Worm (Caenorhabditis elegans) whole organism, L1 larva: Measurements from ENCODE around the gene col-160.

ENCODE experiments used
- C04F5.9 ChIP-seq: sonication (generic microtip); optimal IDR thresholded peaks from 2 replicates; lab custom pipeline; 2016; ENCODE audit warnings: missing genetic modification characterization, missing compliant biosample characterization
- F16B12.6 ChIP-seq: fragments of 150-350 bp; optimal IDR thresholded peaks from 2 replicates; lab custom pipeline; 2014; ENCODE audit warnings: missing biosample characterization, missing genetic modification characterization
- ama-1 ChIP-seq: fragments of 150-350 bp; optimal IDR thresholded peaks from 2 replicates; lab custom pipeline; 2014
- blmp-1 ChIP-seq: fragments of 150-350 bp; optimal IDR thresholded peaks from 2 replicates; lab custom pipeline; 2014; ENCODE audit warnings: missing biosample characterization, missing genetic modification characterization
- ceh-63 ChIP-seq: fragments of 200-800 bp; sonication (Bioruptor generic); optimal IDR thresholded peaks from 2 replicates; lab custom pipeline; 2018; ENCODE audit warnings: mild to moderate bottlenecking, missing genetic modification characterization, missing compliant biosample characterization
- dsc-1 ChIP-seq: sonication (generic microtip); optimal IDR thresholded peaks from 2 replicates; lab custom pipeline; 2016; ENCODE audit warnings: mild to moderate bottlenecking, missing genetic modification characterization, missing compliant biosample characterization
- efl-1 ChIP-seq, 4 experiments: fragments of 150-350 bp; optimal IDR thresholded peaks in 3 of 4; peaks in 1 of 4; 1 replicate in 1 of 4; 2 replicates in 3 of 4; lab custom pipeline; 2014; ENCODE audit warnings: missing biosample characterization in 2 of 4, missing genetic modification characterization in 2 of 4, missing genetic modification reagents in 2 of 4
- elt-2 ChIP-seq: sonication (generic microtip); optimal IDR thresholded peaks from 2 replicates; lab custom pipeline; 2016; ENCODE audit warnings: missing genetic modification characterization, mild to moderate bottlenecking, inconsistent platforms, missing compliant biosample characterization, missing genetic modification reagents
- elt-3 ChIP-seq, 6 experiments: fragments of 150-350 bp in 1 of 6; sonication (generic microtip); optimal IDR thresholded peaks; 2 replicates each; lab custom pipeline; 2017 to 2018; ENCODE audit warnings: missing biosample characterization in 6 of 6, missing genetic modification characterization in 6 of 6, inconsistent platforms in 1 of 6
- ets-5 ChIP-seq: fragments of 200-800 bp; sonication (Bioruptor generic); IDR thresholded peaks from 2 replicates; pipeline ENCODE4 v1.3.6; 2022; ENCODE audit warnings: missing genetic modification characterization, missing compliant biosample characterization
- fkh-10 ChIP-seq: sonication (generic microtip); optimal IDR thresholded peaks from 2 replicates; lab custom pipeline; 2017; ENCODE audit warnings: missing biosample characterization, missing genetic modification reagents, missing genetic modification characterization
- fkh-4 ChIP-seq: sonication (generic microtip); optimal IDR thresholded peaks from 2 replicates; lab custom pipeline; 2016; ENCODE audit warnings: missing compliant biosample characterization, missing genetic modification characterization, borderline replicate concordance
- fos-1 ChIP-seq: fragments of 150-350 bp; optimal IDR thresholded peaks from 2 replicates; lab custom pipeline; 2014; ENCODE audit warnings: missing biosample characterization, missing genetic modification characterization
- grh-1 ChIP-seq: fragments of 200-800 bp; sonication (Bioruptor generic); IDR thresholded peaks from 2 replicates; pipeline ENCODE4 v1.3.6; 2022; ENCODE audit warnings: missing genetic modification reagents, missing genetic modification characterization, missing compliant biosample characterization
- hpl-2 ChIP-seq: fragments of 150-350 bp; optimal IDR thresholded peaks from 2 replicates; lab custom pipeline; 2014; ENCODE audit warnings: missing biosample characterization, missing genetic modification reagents, missing genetic modification characterization
- isw-1 ChIP-seq: fragments of 200-800 bp; sonication (Bioruptor generic); IDR thresholded peaks from 2 replicates; pipeline ENCODE4 v1.3.6; 2022; ENCODE audit warnings: missing genetic modification characterization, missing compliant biosample characterization
- lin-14 ChIP-seq: fragments of 200-800 bp; sonication (Bioruptor generic); optimal IDR thresholded peaks from 2 replicates; lab custom pipeline; 2018; ENCODE audit warnings: mild to moderate bottlenecking, missing genetic modification characterization, moderate library complexity, missing compliant biosample characterization
- lir-3 ChIP-seq: sonication (generic microtip); optimal IDR thresholded peaks from 2 replicates; lab custom pipeline; 2016; ENCODE audit warnings: mild to moderate bottlenecking, missing genetic modification characterization, moderate library complexity, missing compliant biosample characterization; ENCODE audit not compliant: poor library complexity
- nhr-12 ChIP-seq: sonication (generic microtip); optimal IDR thresholded peaks from 2 replicates; lab custom pipeline; 2017; ENCODE audit warnings: missing biosample characterization, missing genetic modification characterization
- nhr-19 ChIP-seq: fragments of 200-800 bp; sonication (Bioruptor generic); conservative IDR thresholded peaks from 2 replicates; pipeline ENCODE4 v1.3.6; 2022; ENCODE audit warnings: missing genetic modification characterization, missing compliant biosample characterization
- nhr-20 ChIP-seq: sonication (generic microtip); optimal IDR thresholded peaks from 2 replicates; lab custom pipeline; 2016; ENCODE audit warnings: mild to moderate bottlenecking, missing genetic modification characterization, missing compliant biosample characterization
- nhr-237 ChIP-seq: fragments of 150-350 bp; optimal IDR thresholded peaks from 2 replicates; lab custom pipeline; 2014; ENCODE audit warnings: missing biosample characterization, missing genetic modification characterization
- nhr-71 ChIP-seq: sonication (generic microtip); optimal IDR thresholded peaks from 2 replicates; lab custom pipeline; 2016; ENCODE audit warnings: mild to moderate bottlenecking, missing genetic modification characterization, moderate library complexity, missing compliant biosample characterization
- nhr-76 ChIP-seq: sonication (generic microtip); optimal IDR thresholded peaks from 2 replicates; lab custom pipeline; 2017; ENCODE audit warnings: missing biosample characterization, missing genetic modification characterization
- nhr-84 ChIP-seq: sonication (generic microtip); optimal IDR thresholded peaks from 2 replicates; lab custom pipeline; 2017; ENCODE audit warnings: missing biosample characterization, missing genetic modification characterization
- nhr-85 ChIP-seq: sonication (generic microtip); peaks from one replicate; lab custom pipeline; 2016; ENCODE audit warnings: missing genetic modification characterization, inconsistent platforms, missing compliant biosample characterization
- nhr-90 ChIP-seq: sonication (generic microtip); optimal IDR thresholded peaks from 2 replicates; lab custom pipeline; 2016; ENCODE audit warnings: mild to moderate bottlenecking, missing genetic modification characterization, missing compliant biosample characterization; ENCODE audit not compliant: poor library complexity
- skn-1 ChIP-seq: fragments of 150-350 bp; optimal IDR thresholded peaks from 2 replicates; lab custom pipeline; 2014; ENCODE audit warnings: missing biosample characterization, missing genetic modification characterization
- snpc-4 ChIP-seq: fragments of 150-350 bp; optimal IDR thresholded peaks from 2 replicates; lab custom pipeline; 2014; ENCODE audit warnings: missing biosample characterization, missing genetic modification characterization
- snu-23 ChIP-seq: sonication (generic microtip); optimal IDR thresholded peaks from 2 replicates; lab custom pipeline; 2016; ENCODE audit warnings: missing genetic modification characterization, missing compliant biosample characterization
- sptf-1 ChIP-seq: fragments of 150-350 bp; optimal IDR thresholded peaks from 2 replicates; lab custom pipeline; 2014; ENCODE audit warnings: missing biosample characterization, missing genetic modification characterization
- tbx-2 ChIP-seq: sonication (generic microtip); optimal IDR thresholded peaks from 2 replicates; lab custom pipeline; 2016; ENCODE audit warnings: missing genetic modification characterization, missing compliant biosample characterization
- tlp-1 ChIP-seq: fragments of 150-350 bp; optimal IDR thresholded peaks from 2 replicates; lab custom pipeline; 2014; ENCODE audit warnings: missing biosample characterization, missing genetic modification characterization
- unc-130 ChIP-seq: fragments of 150-350 bp; optimal IDR thresholded peaks from 2 replicates; lab custom pipeline; 2017; ENCODE audit warnings: missing biosample characterization, missing genetic modification characterization, inconsistent platforms
- unc-62 ChIP-seq: fragments of 150-350 bp; optimal IDR thresholded peaks from 2 replicates; lab custom pipeline; 2014; ENCODE audit warnings: missing biosample characterization, missing genetic modification reagents, missing genetic modification characterization
- unc-86 ChIP-seq: sonication (generic microtip); optimal IDR thresholded peaks from 2 replicates; lab custom pipeline; 2016; ENCODE audit warnings: missing genetic modification characterization, missing compliant biosample characterization
- xbp-1 ChIP-seq: sonication (generic microtip); optimal IDR thresholded peaks from 2 replicates; lab custom pipeline; 2016; ENCODE audit warnings: missing genetic modification characterization, missing compliant biosample characterization
- ztf-11 ChIP-seq, 2 experiments: sonication (generic microtip); optimal IDR thresholded peaks; 2 replicates each; lab custom pipeline; 2016 to 2017; ENCODE audit warnings: missing genetic modification characterization in 2 of 2, missing biosample characterization in 1 of 2, missing compliant biosample characterization in 1 of 2

col-160 gene

ce11 chrV:13162885-13163284 is 39.1 kb downstream of the col-160 start:
- peak in 1 of 2 experiments; percentile 2 for TF ChIP-seq efl-1 (optimal IDR thresholded peaks at IDR 0.05; lab: Kevin White, UChicago)
- TF ChIP-seq efl-1 (GFP tag; optimal IDR thresholded peaks at IDR 0.05 in 1 of 2; lab: Kevin White, UChicago), result no peak
- peak; percentile 43 for TF ChIP-seq nhr-90
- no peak for TF ChIP-seq ets-5 (GFP tag; lab: Robert Waterston, UW)
- no peak for TF ChIP-seq xbp-1
- peak; percentile 73 for TF ChIP-seq nhr-85 (tag; lab: Kevin White, UChicago)
- TF ChIP-seq unc-62 (GFP tag; lab: Kevin White, UChicago), result no peak
- TF ChIP-seq nhr-19 (GFP tag; lab: Robert Waterston, UW), result peak; percentile 26
- TF ChIP-seq lir-3 (tag; lab: Kevin White, UChicago), result no peak
- peak; percentile 96 for TF ChIP-seq snpc-4 (tag; lab: Kevin White, UChicago)
- TF ChIP-seq nhr-237, result no peak
- TF ChIP-seq elt-2 (tag; lab: Kevin White, UChicago), result peak; percentile 14
- TF ChIP-seq snu-23 (GFP tag; lab: Kevin White, UChicago), result peak; percentile 25
- no peak for TF ChIP-seq unc-86 (tag; lab: Kevin White, UChicago)
- TF ChIP-seq nhr-84, result no peak
- no peak for TF ChIP-seq nhr-12 (tag; lab: Kevin White, UChicago)

- no peak for TF ChIP-seq sptf-1 (tag; lab: Kevin White, UChicago)
- TF ChIP-seq skn-1 (tag; lab: Kevin White, UChicago), result no peak
- no peak for TF ChIP-seq F16B12.6 (tag; lab: Kevin White, UChicago)
- TF ChIP-seq lin-14 (GFP tag; lab: Kevin White, UChicago), result peak; percentile 38
- TF ChIP-seq dsc-1 (tag; lab: Kevin White, UChicago), result peak; percentile 89
- peak; percentile 56 for TF ChIP-seq fkh-4 (tag; lab: Kevin White, UChicago)
- TF ChIP-seq nhr-71 (tag; lab: Kevin White, UChicago), result no peak
- no peak for TF ChIP-seq C04F5.9 (tag; lab: Kevin White, UChicago)
- no peak for TF ChIP-seq isw-1
- TF ChIP-seq elt-3 (tag; optimal IDR thresholded peaks at IDR 0.05; lab: Kevin White, UChicago), result no peak
Measured at ce11 chrV:13161052-13161451, 40.9 kb downstream of the col-160 start.

ce11 chrV:13157073-13157472 is 44.9 kb downstream of the col-160 start:
- TF ChIP-seq hpl-2 (GFP tag; lab: Kevin White, UChicago), result no peak
- no peak for TF ChIP-seq efl-1 (optimal IDR thresholded peaks at IDR 0.05; lab: Kevin White, UChicago)
- TF ChIP-seq efl-1 (GFP tag; optimal IDR thresholded peaks at IDR 0.05 in 1 of 2; lab: Kevin White, UChicago), result peak in 1 of 2 experiments; percentile 68

ce11 chrV:13154225-13154624 is 47.8 kb downstream of the col-160 start:
- TF ChIP-seq tlp-1 (tag; lab: Kevin White, UChicago), result no peak
- no peak for TF ChIP-seq skn-1 (tag; lab: Kevin White, UChicago)
- no peak for TF ChIP-seq unc-130 (tag; lab: Kevin White, UChicago)
- TF ChIP-seq grh-1, result no peak
- TF ChIP-seq ceh-63 (GFP tag; lab: Kevin White, UChicago), result no peak
- no peak for TF ChIP-seq nhr-76 (tag; lab: Kevin White, UChicago)
- no peak for TF ChIP-seq nhr-84
- TF ChIP-seq fos-1 (tag; lab: Kevin White, UChicago), result no peak
- no peak for TF ChIP-seq ztf-11 (tag; optimal IDR thresholded peaks at IDR 0.05; lab: Kevin White, UChicago)
- no peak for TF ChIP-seq nhr-20 (tag; lab: Kevin White, UChicago)
- TF ChIP-seq blmp-1, result no peak
- no peak for TF ChIP-seq fkh-10 (GFP tag; lab: Kevin White, UChicago)
- no peak for TF ChIP-seq nhr-85 (tag; lab: Kevin White, UChicago)
- TF ChIP-seq ama-1 (lab: Kevin White, UChicago), result no peak
- no peak for TF ChIP-seq F16B12.6 (tag; lab: Kevin White, UChicago)
- no peak for TF ChIP-seq nhr-237
- TF ChIP-seq tbx-2 (tag; lab: Kevin White, UChicago), result no peak
